Worm (Caenorhabditis elegans): Measurements from ENCODE around the gene nhr-257.

nhr-257 gene

DNA sequence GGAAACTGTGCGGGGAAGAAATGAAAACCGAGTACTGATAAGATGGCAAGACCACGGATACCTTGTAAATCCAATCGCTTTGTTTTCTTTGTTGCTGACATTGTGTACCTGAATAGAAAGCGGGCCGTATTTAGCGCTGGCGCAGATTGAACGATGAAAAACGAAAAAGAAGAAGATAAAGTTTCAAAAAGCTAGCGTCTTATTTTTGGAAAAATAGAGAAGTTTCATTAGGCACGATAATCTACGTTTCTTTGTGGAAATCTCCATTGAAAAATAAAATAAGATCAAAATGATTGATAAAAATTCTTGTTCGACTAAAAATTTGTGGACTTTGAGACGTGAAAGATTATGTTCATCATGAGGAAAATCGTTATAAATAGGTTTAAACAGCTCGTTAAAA, 16.8 kb upstream of the nhr-257 start, which contains the start of gene oac-4:
oac-4 (minus strand) TSS at position 101 of the 400 bp plus-strand sequence.
- no peak for TF ChIP-seq mab-5 (tag; optimal IDR thresholded peaks at IDR 0.05)

DNA sequence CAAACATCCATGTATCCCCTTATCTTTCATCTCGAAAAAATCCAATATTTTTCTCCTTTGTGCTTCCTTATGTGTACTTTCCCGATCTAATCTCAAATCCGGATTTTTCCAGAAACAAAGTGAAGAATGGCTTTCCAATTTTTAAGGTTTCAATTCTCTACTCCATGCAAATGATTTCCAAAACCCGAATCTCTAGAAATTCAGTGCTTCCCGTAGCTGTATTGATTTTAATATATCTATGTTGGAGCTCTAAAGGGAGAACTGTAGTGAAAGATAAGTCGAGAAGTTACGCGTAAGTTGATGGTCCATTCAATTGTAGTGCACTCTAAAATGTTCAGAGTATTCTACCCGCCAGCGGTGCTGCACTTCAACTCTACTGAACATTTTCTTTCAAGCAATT, 13.2 kb upstream of the nhr-257 start, which contains the start of gene C17A2.4:
C17A2.4 (plus strand) TSS at position 301 of the 400 bp plus-strand sequence.
- TF ChIP-seq R02D3.7 (tag; optimal IDR thresholded peaks at IDR 0.05) (no peak), zag-1 (tag; optimal IDR thresholded peaks at IDR 0.05) (no peak), nhr-10 (tag; optimal IDR thresholded peaks at IDR 0.05) (no peak), lsy-2 (tag; optimal IDR thresholded peaks at IDR 0.05) (no peak), elt-1 (tag; optimal IDR thresholded peaks at IDR 0.05) (no peak), sma-3 (GFP tag; optimal IDR thresholded peaks at IDR 0.05) (no peak), skn-1 (tag; optimal IDR thresholded peaks at IDR 0.05) (no peak), dmd-4 (tag; optimal IDR thresholded peaks at IDR 0.05) (no peak), aly-2 (tag; optimal IDR thresholded peaks at IDR 0.05) (no peak), nhr-25 (tag; optimal IDR thresholded peaks at IDR 0.05) (no peak)

DNA sequence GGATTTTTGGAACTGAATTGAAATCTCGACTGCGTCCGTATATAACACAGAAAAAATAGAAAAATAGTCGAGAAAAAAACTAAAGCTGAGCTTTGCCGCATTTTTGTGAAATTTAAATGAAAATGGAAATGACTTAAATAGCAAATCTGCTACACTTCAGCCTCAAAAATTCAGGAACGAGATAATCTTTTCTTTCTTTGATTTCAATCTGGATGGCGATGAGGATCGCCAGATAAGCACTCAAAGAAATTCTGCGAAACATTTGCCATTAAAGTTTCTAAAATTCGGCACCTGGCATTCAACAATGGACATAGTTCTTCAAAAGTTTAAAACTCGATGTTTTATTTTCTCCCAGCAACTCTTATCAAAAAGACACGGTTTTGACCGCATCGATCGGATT, 9.4 kb upstream of the nhr-257 start, which contains the start of the genes C17A2.7 and C17A2.3:
C17A2.7 (minus strand) TSS at position 101 of the 400 bp plus-strand sequence.
C17A2.3 (plus strand) TSS at position 305 of the 400 bp plus-strand sequence.
- TF ChIP-seq elt-1 (tag; optimal IDR thresholded peaks at IDR 0.05) (no peak), snpc-4 (tag; optimal IDR thresholded peaks at IDR 0.05) (no peak), mdl-1 (tag; optimal IDR thresholded peaks at IDR 0.05) (no peak), ZK546.5 (tag; optimal IDR thresholded peaks at IDR 0.05) (no peak), fos-1 (tag; optimal IDR thresholded peaks at IDR 0.05) (no peak), Y55F3AM.14 (GFP tag; optimal IDR thresholded peaks at IDR 0.05) (no peak), nhr-12 (tag; optimal IDR thresholded peaks at IDR 0.05) (no peak), unc-55 (GFP tag; optimal IDR thresholded peaks at IDR 0.05) (no peak), lsy-2 (tag; optimal IDR thresholded peaks at IDR 0.05) (no peak)

DNA sequence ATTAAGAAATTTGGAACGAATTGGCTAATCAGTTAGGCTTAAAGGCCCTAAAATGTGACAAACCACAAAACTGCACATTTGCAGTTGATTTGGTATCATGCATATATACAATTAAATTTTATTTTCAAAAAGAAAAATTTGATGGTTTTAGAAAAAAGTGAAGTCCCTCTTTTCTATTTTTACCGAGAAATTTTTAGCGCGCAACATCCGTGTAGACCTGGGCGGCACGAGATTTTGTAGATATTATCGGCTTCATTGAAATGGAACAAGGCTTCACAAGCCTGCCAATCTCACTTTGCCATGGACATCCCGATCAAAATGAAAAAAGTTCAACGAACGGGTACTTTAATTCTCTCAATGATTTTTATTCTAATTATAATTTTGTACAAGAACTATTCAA, 6.7 kb upstream of the nhr-257 start, which contains the start of gene C17A2.2:
C17A2.2 (plus strand) TSS at position 301 of the 400 bp plus-strand sequence.
- TF ChIP-seq ceh-16 (tag; optimal IDR thresholded peaks at IDR 0.05), result no peak
- TF ChIP-seq ztf-4 (tag; optimal IDR thresholded peaks at IDR 0.05), result no peak
- no peak for TF ChIP-seq egl-27 (tag; optimal IDR thresholded peaks at IDR 0.05)
- TF ChIP-seq lin-13 (GFP tag; optimal IDR thresholded peaks at IDR 0.05), result no peak
- TF ChIP-seq ztf-1 (GFP tag; conservative IDR thresholded peaks at IDR 0.05), result no peak
- no peak for TF ChIP-seq nhr-11 (tag; optimal IDR thresholded peaks at IDR 0.05)
- TF ChIP-seq nhr-129 (tag; optimal IDR thresholded peaks at IDR 0.05), result no peak
- no peak for TF ChIP-seq ZK546.5 (tag; optimal IDR thresholded peaks at IDR 0.05)
- TF ChIP-seq sem-4 (tag; optimal IDR thresholded peaks at IDR 0.05), result no peak
- no peak for TF ChIP-seq C34F6.9 (tag; optimal IDR thresholded peaks at IDR 0.05)
- TF ChIP-seq mbf-1 (tag; optimal IDR thresholded peaks at IDR 0.05), result no peak
- no peak for TF ChIP-seq lin-39 (tag; optimal IDR thresholded peaks at IDR 0.05)
- no peak for TF ChIP-seq ama-1 (optimal IDR thresholded peaks at IDR 0.05)
- TF ChIP-seq crh-2 (tag; optimal IDR thresholded peaks at IDR 0.05), result no peak

DNA sequence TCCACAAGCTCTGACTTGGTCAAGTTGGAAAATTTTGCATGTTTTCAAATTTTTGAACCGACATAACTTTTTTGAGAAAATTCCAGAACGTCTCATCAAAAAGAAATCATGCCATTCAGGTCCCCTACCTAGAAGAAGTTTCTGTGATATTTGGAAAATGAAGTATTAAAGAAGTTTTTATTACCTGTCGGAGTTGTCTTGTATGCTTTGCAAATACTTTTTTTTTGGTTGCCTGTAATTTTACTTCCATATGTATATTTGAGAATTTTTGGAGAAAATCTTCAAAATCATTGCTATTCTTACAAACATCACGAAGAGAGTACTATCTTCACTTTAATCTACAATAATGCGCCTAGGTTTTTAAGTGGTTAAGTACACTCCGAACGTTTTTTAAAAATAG, 2.1 kb upstream of the nhr-257 start, which contains the start of gene nhr-72:
nhr-72 (minus strand) TSS at position 101 of the 400 bp plus-strand sequence.
- TF ChIP-seq ztf-11 (tag; optimal IDR thresholded peaks at IDR 0.05), result no peak
- no peak for TF ChIP-seq ama-1 (optimal IDR thresholded peaks at IDR 0.05)
- no peak for TF ChIP-seq mdl-1 (tag; optimal IDR thresholded peaks at IDR 0.05)
- no peak for TF ChIP-seq lsy-2 (tag; optimal IDR thresholded peaks at IDR 0.05)
- no peak for TF ChIP-seq aly-2 (tag; optimal IDR thresholded peaks at IDR 0.05)
- no peak for TF ChIP-seq mab-5 (tag; optimal IDR thresholded peaks at IDR 0.05)
- no peak for TF ChIP-seq F13H6.1 (tag; optimal IDR thresholded peaks at IDR 0.05)
- TF ChIP-seq ZK546.5 (tag; optimal IDR thresholded peaks at IDR 0.05), result no peak

DNA sequence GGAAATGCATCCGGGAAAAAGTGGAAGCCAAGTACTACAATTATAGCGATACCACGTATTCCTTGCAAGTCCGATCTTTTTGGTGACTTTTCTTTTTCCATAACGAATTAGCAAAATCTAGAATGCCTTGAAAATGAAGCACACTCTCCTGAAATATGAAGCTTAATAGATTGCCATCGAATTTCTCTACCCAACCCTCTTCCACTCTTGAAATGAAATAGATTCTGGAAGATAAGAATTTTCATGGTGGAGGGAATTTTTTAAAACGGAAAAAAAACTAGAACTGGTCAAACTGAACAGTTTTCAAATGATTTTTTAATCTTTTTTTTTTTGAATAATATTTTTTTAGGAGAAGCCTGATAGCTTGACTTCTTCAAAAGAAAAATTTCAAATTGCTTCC, 8.1 kb downstream of the nhr-257 start, which contains the start of gene oac-11:
oac-11 (minus strand) TSS at position 101 of the 400 bp plus-strand sequence.
- no peak for TF ChIP-seq nhr-10 (tag; optimal IDR thresholded peaks at IDR 0.05)
- TF ChIP-seq lin-39 (tag; optimal IDR thresholded peaks at IDR 0.05), result no peak
- TF ChIP-seq ztf-11 (tag; optimal IDR thresholded peaks at IDR 0.05), result no peak
- no peak for TF ChIP-seq nhr-129 (tag; optimal IDR thresholded peaks at IDR 0.05)
- no peak for TF ChIP-seq blmp-1 (tag; optimal IDR thresholded peaks at IDR 0.05; ENCODE audit: insufficient read depth)
- TF ChIP-seq lsy-2 (tag; optimal IDR thresholded peaks at IDR 0.05), result no peak
- TF ChIP-seq unc-55 (GFP tag; optimal IDR thresholded peaks at IDR 0.05), result no peak
- no peak for TF ChIP-seq ceh-16 (tag; optimal IDR thresholded peaks at IDR 0.05)
- no peak for TF ChIP-seq nhr-11 (tag; optimal IDR thresholded peaks at IDR 0.05)
- TF ChIP-seq peb-1 (tag; optimal IDR thresholded peaks at IDR 0.05), result no peak
- TF ChIP-seq ZK546.5 (tag; optimal IDR thresholded peaks at IDR 0.05), result no peak
- no peak for TF ChIP-seq fos-1 (tag; optimal IDR thresholded peaks at IDR 0.05)
- no peak for TF ChIP-seq lin-11 (tag; optimal IDR thresholded peaks at IDR 0.05)

All from whole organism, L2 larva.